Fruit fly (Drosophila melanogaster) Kc167 (cell line): ENCODE results near the gene CG33927.

Experiments used
- Myc ChIP-seq: fragments of >200 bp; optimal IDR thresholded peaks from 2 replicates; lab custom pipeline; 2017; ENCODE audit warnings: missing external identifiers
- Sin3A ChIP-seq: fragments of >200 bp; optimal IDR thresholded peaks from 2 replicates; lab custom pipeline; 2018; ENCODE audit warnings: missing external identifiers
- h ChIP-seq: fragments of >200 bp; optimal IDR thresholded peaks from 3 replicates; lab custom pipeline; 2018; ENCODE audit warnings: missing external identifiers
- insv ChIP-seq: fragments of >200 bp; optimal IDR thresholded peaks from 3 replicates; lab custom pipeline; 2018; ENCODE audit warnings: missing external identifiers
- psq ChIP-seq: fragments of >200 bp; optimal IDR thresholded peaks from 2 replicates; lab custom pipeline; 2017; ENCODE audit warnings: missing external identifiers

DNA sequence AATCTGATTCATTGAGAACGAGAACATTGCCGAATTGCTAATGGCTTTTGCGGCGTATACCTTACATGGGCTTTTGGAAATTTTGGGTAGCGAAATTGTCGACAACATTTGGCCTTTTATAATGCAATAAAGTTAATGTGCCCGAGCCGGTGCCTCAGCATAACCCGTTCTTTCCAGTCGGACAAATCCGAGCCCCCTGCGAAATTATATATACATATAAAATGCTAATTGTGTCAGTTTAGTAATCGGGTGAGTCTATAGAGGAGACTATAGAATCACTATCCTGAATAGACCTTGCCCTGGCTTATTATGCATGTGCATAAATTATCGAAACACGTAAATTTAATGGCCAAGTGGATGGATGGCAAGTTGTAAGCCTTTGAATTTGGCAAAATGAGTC lies 12.0 kb downstream of the CG33927 start:
- TF ChIP-seq insv (lab: Kevin White, UChicago) (no peak), h (no peak), Sin3A (lab: Kevin White, UChicago) (no peak), Myc (lab: Kevin White, UChicago) (no peak), psq (lab: Kevin White, UChicago) (no peak)
